Worm (Caenorhabditis elegans) whole organism, L1 larva: ENCODE measurements around the gene tbx-43.

Experiments
- Y116A8C.19 ChIP-seq: sonication (generic microtip); optimal IDR thresholded peaks from 2 replicates; lab custom pipeline; 2016; ENCODE audit warnings: missing compliant biosample characterization, missing genetic modification characterization, borderline replicate concordance
- ama-1 ChIP-seq: fragments of 150-350 bp; optimal IDR thresholded peaks from 2 replicates; lab custom pipeline; 2014
- ceh-82 ChIP-seq, 3 experiments: fragments of 150-350 bp in 1 of 3; sonication (generic microtip) in 2 of 3; optimal IDR thresholded peaks; 2 replicates each; lab custom pipeline; 2014 to 2017; ENCODE audit warnings: missing biosample characterization in 3 of 3, missing genetic modification characterization in 3 of 3
- elt-2 ChIP-seq: sonication (generic microtip); optimal IDR thresholded peaks from 2 replicates; lab custom pipeline; 2016; ENCODE audit warnings: missing genetic modification characterization, mild to moderate bottlenecking, inconsistent platforms, missing compliant biosample characterization, missing genetic modification reagents
- lin-15B ChIP-seq: fragments of 150-350 bp; sonication (generic microtip); optimal IDR thresholded peaks from 3 replicates; lab custom pipeline; 2014; ENCODE audit warnings: missing biosample characterization, missing genetic modification characterization
- lin-39 ChIP-seq: fragments of 150-350 bp; optimal IDR thresholded peaks from 2 replicates; lab custom pipeline; 2014; ENCODE audit warnings: missing biosample characterization, missing genetic modification reagents, missing genetic modification characterization
- mdl-1 ChIP-seq, 2 experiments: fragments of 150-350 bp; optimal IDR thresholded peaks; 2 replicates each; lab custom pipeline; 2014 to 2017; ENCODE audit warnings: missing biosample characterization in 2 of 2, missing genetic modification characterization in 2 of 2, inconsistent platforms in 1 of 2
- nhr-11 ChIP-seq: fragments of 150-350 bp; optimal IDR thresholded peaks from 2 replicates; lab custom pipeline; 2014; ENCODE audit warnings: missing biosample characterization, missing genetic modification characterization
- nhr-28 ChIP-seq: fragments of 150-350 bp; optimal IDR thresholded peaks from 2 replicates; lab custom pipeline; 2014; ENCODE audit warnings: missing biosample characterization, missing genetic modification characterization
- nhr-90 ChIP-seq: sonication (generic microtip); optimal IDR thresholded peaks from 2 replicates; lab custom pipeline; 2016; ENCODE audit warnings: mild to moderate bottlenecking, missing genetic modification characterization, missing compliant biosample characterization; ENCODE audit not compliant: poor library complexity
- swsn-7 ChIP-seq: sonication (generic microtip); optimal IDR thresholded peaks from 2 replicates; lab custom pipeline; 2016; ENCODE audit warnings: missing genetic modification characterization, missing compliant biosample characterization
- unc-130 ChIP-seq: fragments of 150-350 bp; optimal IDR thresholded peaks from 2 replicates; lab custom pipeline; 2017; ENCODE audit warnings: missing biosample characterization, missing genetic modification characterization, inconsistent platforms
- zag-1 ChIP-seq: fragments of 150-350 bp; optimal IDR thresholded peaks from 2 replicates; lab custom pipeline; 2014; ENCODE audit warnings: missing biosample characterization, missing genetic modification characterization
- ztf-11 ChIP-seq, 2 experiments: sonication (generic microtip); optimal IDR thresholded peaks; 2 replicates each; lab custom pipeline; 2016 to 2017; ENCODE audit warnings: missing genetic modification characterization in 2 of 2, missing biosample characterization in 1 of 2, missing compliant biosample characterization in 1 of 2

ce11 chrIII:1794100-1794499 is 24.2 kb upstream of the tbx-43 start:
- TF ChIP-seq ama-1 (lab: Kevin White, UChicago) (no peak), mdl-1 (tag; optimal IDR thresholded peaks at IDR 0.05; lab: Kevin White, UChicago) (no peak), zag-1 (no peak), nhr-90 (tag; lab: Kevin White, UChicago) (no peak), nhr-11 (tag; lab: Kevin White, UChicago) (no peak), ztf-11 (tag; optimal IDR thresholded peaks at IDR 0.05; lab: Kevin White, UChicago) (no peak), ceh-82 (tag; optimal IDR thresholded peaks at IDR 0.05; lab: Kevin White, UChicago) (no peak), Y116A8C.19 (tag; lab: Kevin White, UChicago) (no peak), lin-15B (tag; lab: Kevin White, UChicago) (no peak), unc-130 (no peak), nhr-28 (tag; lab: Kevin White, UChicago) (no peak), lin-39 (no peak), elt-2 (no peak), swsn-7 (tag; lab: Kevin White, UChicago) (no peak)
